Worm (Caenorhabditis elegans) whole organism, late embryonic: ENCODE results near the gene lgc-31.

Experiments used
- F13H6.1 ChIP-seq: sonication (generic microtip); optimal IDR thresholded peaks from 2 replicates; lab custom pipeline; 2016; ENCODE audit warnings: missing genetic modification characterization, missing compliant biosample characterization
- K02D7.2 ChIP-seq: sonication (generic microtip); optimal IDR thresholded peaks from 2 replicates; lab custom pipeline; 2017; ENCODE audit warnings: mild to moderate bottlenecking, missing genetic modification characterization, missing compliant biosample characterization
- K09A11.1 ChIP-seq: sonication (generic microtip); optimal IDR thresholded peaks from 2 replicates; lab custom pipeline; 2017; ENCODE audit warnings: antibody characterized with exemption, mild to moderate bottlenecking, missing genetic modification characterization, missing compliant biosample characterization; ENCODE audit not compliant: insufficient read depth
- T23F11.4 ChIP-seq: fragments of 200-800 bp; sonication (Bioruptor generic); optimal IDR thresholded peaks from 2 replicates; lab custom pipeline; 2018; ENCODE audit warnings: mild to moderate bottlenecking, missing genetic modification characterization, missing compliant biosample characterization
- ama-1 ChIP-seq: fragments of 150-350 bp; optimal IDR thresholded peaks from 2 replicates; lab custom pipeline; 2014
- ceh-14 ChIP-seq: sonication (generic microtip); optimal IDR thresholded peaks from 2 replicates; lab custom pipeline; 2016; ENCODE audit warnings: missing genotype, missing genetic modification characterization, missing compliant biosample characterization
- ceh-18 ChIP-seq: sonication (generic microtip); optimal IDR thresholded peaks from 2 replicates; lab custom pipeline; 2016; ENCODE audit warnings: missing genetic modification characterization, missing compliant biosample characterization
- ceh-2 ChIP-seq: sonication (generic microtip); optimal IDR thresholded peaks from 2 replicates; lab custom pipeline; 2016; ENCODE audit warnings: missing genotype, missing genetic modification characterization, missing compliant biosample characterization
- ceh-22 ChIP-seq: sonication (generic microtip); optimal IDR thresholded peaks from 2 replicates; lab custom pipeline; 2017; ENCODE audit warnings: missing biosample characterization, missing genetic modification characterization
- ceh-24 ChIP-seq: sonication (generic microtip); optimal IDR thresholded peaks from 2 replicates; lab custom pipeline; 2016; ENCODE audit warnings: mild to moderate bottlenecking, missing genetic modification characterization, missing compliant biosample characterization
- ceh-30 ChIP-seq: fragments of 150-350 bp; optimal IDR thresholded peaks from 2 replicates; lab custom pipeline; 2014; ENCODE audit warnings: missing biosample characterization, missing genetic modification characterization
- ceh-31 ChIP-seq: sonication (generic microtip); optimal IDR thresholded peaks from 2 replicates; lab custom pipeline; 2016; ENCODE audit warnings: missing genetic modification characterization, missing compliant biosample characterization
- ceh-45 ChIP-seq: fragments of 200-800 bp; sonication (Bioruptor generic); IDR thresholded peaks from 2 replicates; pipeline ENCODE4 v1.3.6; 2022; ENCODE audit warnings: missing genetic modification reagents, missing genetic modification characterization, missing compliant biosample characterization
- ceh-48 ChIP-seq: sonication (generic microtip); optimal IDR thresholded peaks from 2 replicates; lab custom pipeline; 2016; ENCODE audit warnings: missing genetic modification characterization, inconsistent platforms, missing compliant biosample characterization
- ceh-9 ChIP-seq: sonication (generic microtip); optimal IDR thresholded peaks from 2 replicates; lab custom pipeline; 2016; ENCODE audit warnings: mild to moderate bottlenecking, missing genetic modification characterization, inconsistent platforms, missing compliant biosample characterization
- che-1 ChIP-seq: sonication (generic microtip); optimal IDR thresholded peaks from 2 replicates; lab custom pipeline; 2016; ENCODE audit warnings: mild to moderate bottlenecking, missing genetic modification characterization, missing compliant biosample characterization
- dve-1 ChIP-seq: sonication (generic microtip); optimal IDR thresholded peaks from 2 replicates; lab custom pipeline; 2017; ENCODE audit warnings: antibody characterized with exemption, mild to moderate bottlenecking, missing genetic modification characterization, missing compliant biosample characterization
- ets-4 ChIP-seq: sonication (generic microtip); optimal IDR thresholded peaks from 2 replicates; lab custom pipeline; 2016; ENCODE audit warnings: missing genetic modification characterization, missing compliant biosample characterization
- eyg-1 ChIP-seq: sonication (generic microtip); optimal IDR thresholded peaks from 2 replicates; lab custom pipeline; 2016; ENCODE audit warnings: missing genotype, missing genetic modification characterization, missing compliant biosample characterization
- fax-1 ChIP-seq: sonication (generic microtip); optimal IDR thresholded peaks from 2 replicates; lab custom pipeline; 2016; ENCODE audit warnings: missing genotype, missing genetic modification characterization, missing compliant biosample characterization
- fkh-10 ChIP-seq: fragments of 150-350 bp; optimal IDR thresholded peaks from 2 replicates; lab custom pipeline; 2014; ENCODE audit warnings: missing biosample characterization, missing genetic modification reagents, missing genetic modification characterization
- fkh-6 ChIP-seq: sonication (generic microtip); optimal IDR thresholded peaks from 2 replicates; lab custom pipeline; 2016; ENCODE audit warnings: missing genetic modification characterization, missing compliant biosample characterization
- hlh-13 ChIP-seq: fragments of 200-800 bp; sonication (Bioruptor generic); optimal IDR thresholded peaks from 2 replicates; lab custom pipeline; 2018; ENCODE audit warnings: mild to moderate bottlenecking, missing genetic modification characterization, missing compliant biosample characterization
- hlh-6 ChIP-seq: sonication (generic microtip); optimal IDR thresholded peaks from 2 replicates; lab custom pipeline; 2016; ENCODE audit warnings: missing genotype, missing genetic modification characterization, missing compliant biosample characterization
- hlh-8 ChIP-seq: sonication (generic microtip); optimal IDR thresholded peaks from 2 replicates; lab custom pipeline; 2016; ENCODE audit warnings: missing genotype, missing genetic modification characterization, missing compliant biosample characterization
- lim-6 ChIP-seq: sonication (generic microtip); optimal IDR thresholded peaks from 2 replicates; lab custom pipeline; 2016; ENCODE audit warnings: missing genetic modification characterization, missing compliant biosample characterization
- lin-11 ChIP-seq: fragments of 200-800 bp; sonication (Bioruptor generic); optimal IDR thresholded peaks from 2 replicates; lab custom pipeline; 2018; ENCODE audit warnings: mild to moderate bottlenecking, missing genetic modification characterization, missing compliant biosample characterization
- npax-4 ChIP-seq: sonication (generic microtip); optimal IDR thresholded peaks from 2 replicates; lab custom pipeline; 2016; ENCODE audit warnings: missing genetic modification characterization, missing compliant biosample characterization
- odd-2 ChIP-seq: sonication (generic microtip); optimal IDR thresholded peaks from 2 replicates; lab custom pipeline; 2017; ENCODE audit warnings: antibody characterized with exemption, mild to moderate bottlenecking, missing genetic modification characterization, missing compliant biosample characterization
- pha-2 ChIP-seq: sonication (generic microtip); optimal IDR thresholded peaks from 2 replicates; lab custom pipeline; 2017; ENCODE audit warnings: mild to moderate bottlenecking, missing genetic modification characterization, missing compliant biosample characterization
- pha-4 ChIP-seq: fragments of 150-350 bp; optimal IDR thresholded peaks from 2 replicates; lab custom pipeline; 2018; ENCODE audit warnings: missing biosample characterization, missing genetic modification reagents, missing genetic modification characterization
- pros-1 ChIP-seq: fragments of 150-350 bp; optimal IDR thresholded peaks from 2 replicates; lab custom pipeline; 2014; ENCODE audit warnings: missing biosample characterization, missing genetic modification reagents, missing genetic modification characterization
- ref-2 ChIP-seq: sonication (generic microtip); optimal IDR thresholded peaks from 2 replicates; lab custom pipeline; 2016; ENCODE audit warnings: missing genetic modification characterization, missing compliant biosample characterization
- rnt-1 ChIP-seq: sonication (generic microtip); optimal IDR thresholded peaks from 2 replicates; lab custom pipeline; 2016; ENCODE audit warnings: missing genetic modification characterization, missing compliant biosample characterization
- sox-4 ChIP-seq: sonication (generic microtip); optimal IDR thresholded peaks from 2 replicates; lab custom pipeline; 2017; ENCODE audit warnings: mild to moderate bottlenecking, missing genetic modification characterization, inconsistent platforms, missing compliant biosample characterization
- syd-9 ChIP-seq: sonication (generic microtip); optimal IDR thresholded peaks from 2 replicates; lab custom pipeline; 2016; ENCODE audit warnings: mild to moderate bottlenecking, missing genetic modification characterization, moderate library complexity, missing compliant biosample characterization
- tbx-2 ChIP-seq: sonication (generic microtip); optimal IDR thresholded peaks from 2 replicates; lab custom pipeline; 2016; ENCODE audit warnings: missing genetic modification characterization, missing compliant biosample characterization
- tbx-7 ChIP-seq: sonication (generic microtip); optimal IDR thresholded peaks from 2 replicates; lab custom pipeline; 2016; ENCODE audit warnings: missing genotype, missing genetic modification characterization, missing compliant biosample characterization
- unc-3 ChIP-seq, 2 experiments: fragments of 200-800 bp in 1 of 2; sonication (Bioruptor generic) in 1 of 2; sonication (generic microtip) in 1 of 2; conservative IDR thresholded peaks in 1 of 2; optimal IDR thresholded peaks in 1 of 2; 2 replicates each; pipeline versions ENCODE4 v1.3.6 to Lab custom; 2016 to 2022; ENCODE audit warnings: missing compliant biosample characterization in 2 of 2, missing genetic modification characterization in 2 of 2, missing genetic modification reagents in 1 of 2
- unc-55 ChIP-seq: sonication (generic microtip); optimal IDR thresholded peaks from 2 replicates; lab custom pipeline; 2017; ENCODE audit warnings: missing biosample characterization, missing genetic modification reagents, missing genetic modification characterization
- zip-5 ChIP-seq: sonication (generic microtip); optimal IDR thresholded peaks from 2 replicates; lab custom pipeline; 2016; ENCODE audit warnings: missing genetic modification characterization, missing compliant biosample characterization

lgc-31 gene

ce11 chrV:15551642-15552041 lies 29.8 kb upstream of the lgc-31 start (continued):
- peak; percentile 84 for TF ChIP-seq pha-2 (tag; lab: Kevin White, UChicago)
- peak; percentile 79 for TF ChIP-seq rnt-1 (tag; lab: Kevin White, UChicago)
- TF ChIP-seq ref-2 (tag; lab: Kevin White, UChicago): peak; percentile 81
- TF ChIP-seq odd-2 (tag; lab: Kevin White, UChicago): peak; percentile 33
- no peak for TF ChIP-seq ama-1 (lab: Kevin White, UChicago)
- peak; percentile 78 for TF ChIP-seq lin-11 (tag; lab: Kevin White, UChicago)
- TF ChIP-seq ceh-31 (tag; lab: Kevin White, UChicago): peak; percentile 71
- TF ChIP-seq ceh-30 (tag; lab: Kevin White, UChicago): peak; percentile 49
- TF ChIP-seq hlh-13 (GFP tag; lab: Kevin White, UChicago): peak; percentile 76
- peak; percentile 68 for TF ChIP-seq unc-3 (GFP tag; conservative IDR thresholded peaks at IDR 0.05; lab: Robert Waterston, UW)
- TF ChIP-seq unc-3 (tag; optimal IDR thresholded peaks at IDR 0.05; lab: Kevin White, UChicago): peak; percentile 53
- TF ChIP-seq ceh-14 (tag; lab: Kevin White, UChicago): peak; percentile 84
- TF ChIP-seq tbx-2: peak; percentile 73
- peak; percentile 12 for TF ChIP-seq ceh-9 (tag; lab: Kevin White, UChicago)
- peak; percentile 9 for TF ChIP-seq ets-4 (tag; lab: Kevin White, UChicago)
- TF ChIP-seq hlh-6 (tag; lab: Kevin White, UChicago): peak; percentile 91
- peak; percentile 79 for TF ChIP-seq ceh-2

- TF ChIP-seq K02D7.2 (no peak), hlh-8 (tag; lab: Kevin White, UChicago) (no peak), T23F11.4 (no peak), pha-2 (tag; lab: Kevin White, UChicago) (no peak), fkh-10 (GFP tag; lab: Kevin White, UChicago) (no peak), ceh-24 (no peak), ceh-48 (no peak), ceh-45 (GFP tag; lab: Robert Waterston, UW) (no peak), ceh-22 (tag; lab: Kevin White, UChicago) (no peak), fkh-6 (tag; lab: Kevin White, UChicago) (no peak), eyg-1 (tag; lab: Kevin White, UChicago) (no peak), pros-1 (no peak), lin-11 (tag; lab: Kevin White, UChicago) (no peak), che-1 (tag; lab: Kevin White, UChicago) (no peak)
Observed at ce11 chrV:15550408-15550807, 28.6 kb upstream of the lgc-31 start.

- no peak for TF ChIP-seq tbx-2
- no peak for TF ChIP-seq pha-4
- TF ChIP-seq zip-5: no peak
- no peak for TF ChIP-seq sox-4
- TF ChIP-seq syd-9: no peak
- no peak for TF ChIP-seq odd-2 (tag; lab: Kevin White, UChicago)
- no peak for TF ChIP-seq fkh-6 (tag; lab: Kevin White, UChicago)
- no peak for TF ChIP-seq ceh-31 (tag; lab: Kevin White, UChicago)
- TF ChIP-seq fax-1 (tag; lab: Kevin White, UChicago): no peak
- no peak for TF ChIP-seq ceh-2
- no peak for TF ChIP-seq ceh-18 (tag; lab: Kevin White, UChicago)
- TF ChIP-seq F13H6.1 (tag; lab: Kevin White, UChicago): no peak
- TF ChIP-seq K09A11.1: no peak
- no peak for TF ChIP-seq fkh-10 (GFP tag; lab: Kevin White, UChicago)
- no peak for TF ChIP-seq unc-55
- no peak for TF ChIP-seq lim-6 (tag; lab: Kevin White, UChicago)
- no peak for TF ChIP-seq pha-2 (tag; lab: Kevin White, UChicago)
- TF ChIP-seq npax-4 (tag; lab: Kevin White, UChicago): no peak
- TF ChIP-seq dve-1: no peak
- no peak for TF ChIP-seq tbx-7
Observed at ce11 chrV:15547727-15548126, 25.9 kb upstream of the lgc-31 start.
